Worm (Caenorhabditis elegans) whole organism, L1 larva: ENCODE data around the gene C50C3.19.

Experiments
- F16B12.6 ChIP-seq: fragments of 150-350 bp; optimal IDR thresholded peaks from 2 replicates; lab custom pipeline; 2014; ENCODE audit warnings: missing biosample characterization, missing genetic modification characterization
- Y116A8C.19 ChIP-seq: sonication (generic microtip); optimal IDR thresholded peaks from 2 replicates; lab custom pipeline; 2016; ENCODE audit warnings: missing compliant biosample characterization, missing genetic modification characterization, borderline replicate concordance
- aha-1 ChIP-seq: fragments of 150-350 bp; optimal IDR thresholded peaks from 2 replicates; lab custom pipeline; 2014; ENCODE audit warnings: missing biosample characterization, missing genetic modification characterization
- aly-2 ChIP-seq: fragments of 150-350 bp; optimal IDR thresholded peaks from 2 replicates; lab custom pipeline; 2014; ENCODE audit warnings: missing biosample characterization, missing genetic modification characterization
- ama-1 ChIP-seq: fragments of 150-350 bp; optimal IDR thresholded peaks from 2 replicates; lab custom pipeline; 2014
- blmp-1 ChIP-seq: fragments of 150-350 bp; optimal IDR thresholded peaks from 2 replicates; lab custom pipeline; 2014; ENCODE audit warnings: missing biosample characterization, missing genetic modification characterization
- ceh-63 ChIP-seq: fragments of 200-800 bp; sonication (Bioruptor generic); optimal IDR thresholded peaks from 2 replicates; lab custom pipeline; 2018; ENCODE audit warnings: mild to moderate bottlenecking, missing genetic modification characterization, missing compliant biosample characterization
- ceh-8 ChIP-seq: fragments of 200-800 bp; sonication (Bioruptor generic); optimal IDR thresholded peaks from 2 replicates; lab custom pipeline; 2018; ENCODE audit warnings: mild to moderate bottlenecking, missing genetic modification characterization, moderate library complexity, missing compliant biosample characterization
- ceh-82 ChIP-seq, 3 experiments: fragments of 150-350 bp in 1 of 3; sonication (generic microtip) in 2 of 3; optimal IDR thresholded peaks; 2 replicates each; lab custom pipeline; 2014 to 2017; ENCODE audit warnings: missing biosample characterization in 3 of 3, missing genetic modification characterization in 3 of 3
- ceh-88 ChIP-seq: fragments of 200-800 bp; sonication (Bioruptor generic); IDR thresholded peaks from 2 replicates; pipeline ENCODE4 v1.3.6; 2022; ENCODE audit warnings: missing genetic modification characterization, missing compliant biosample characterization
- ceh-90 ChIP-seq: sonication (generic microtip); optimal IDR thresholded peaks from 2 replicates; lab custom pipeline; 2016; ENCODE audit warnings: missing genetic modification characterization, missing compliant biosample characterization
- ces-1 ChIP-seq: fragments of 150-350 bp; optimal IDR thresholded peaks from 2 replicates; lab custom pipeline; 2014; ENCODE audit warnings: missing biosample characterization, missing genetic modification reagents, missing genetic modification characterization
- efl-1 ChIP-seq, 4 experiments: fragments of 150-350 bp; optimal IDR thresholded peaks in 3 of 4; peaks in 1 of 4; 1 replicate in 1 of 4; 2 replicates in 3 of 4; lab custom pipeline; 2014; ENCODE audit warnings: missing biosample characterization in 2 of 4, missing genetic modification characterization in 2 of 4, missing genetic modification reagents in 2 of 4
- elt-2 ChIP-seq: sonication (generic microtip); optimal IDR thresholded peaks from 2 replicates; lab custom pipeline; 2016; ENCODE audit warnings: missing genetic modification characterization, mild to moderate bottlenecking, inconsistent platforms, missing compliant biosample characterization, missing genetic modification reagents
- ets-5 ChIP-seq: fragments of 200-800 bp; sonication (Bioruptor generic); IDR thresholded peaks from 2 replicates; pipeline ENCODE4 v1.3.6; 2022; ENCODE audit warnings: missing genetic modification characterization, missing compliant biosample characterization
- fkh-4 ChIP-seq: sonication (generic microtip); optimal IDR thresholded peaks from 2 replicates; lab custom pipeline; 2016; ENCODE audit warnings: missing compliant biosample characterization, missing genetic modification characterization, borderline replicate concordance
- fkh-8 ChIP-seq: sonication (generic microtip); optimal IDR thresholded peaks from 2 replicates; lab custom pipeline; 2016; ENCODE audit warnings: mild to moderate bottlenecking, missing genetic modification characterization, missing compliant biosample characterization
- hlh-17 ChIP-seq: fragments of 200-800 bp; sonication (Bioruptor generic); optimal IDR thresholded peaks from 2 replicates; lab custom pipeline; 2018; ENCODE audit warnings: missing genetic modification characterization, mild to moderate bottlenecking, missing compliant biosample characterization, moderate library complexity, borderline replicate concordance
- isw-1 ChIP-seq: fragments of 200-800 bp; sonication (Bioruptor generic); IDR thresholded peaks from 2 replicates; pipeline ENCODE4 v1.3.6; 2022; ENCODE audit warnings: missing genetic modification characterization, missing compliant biosample characterization
- lin-14 ChIP-seq: fragments of 200-800 bp; sonication (Bioruptor generic); optimal IDR thresholded peaks from 2 replicates; lab custom pipeline; 2018; ENCODE audit warnings: mild to moderate bottlenecking, missing genetic modification characterization, moderate library complexity, missing compliant biosample characterization
- lin-15B ChIP-seq: fragments of 150-350 bp; sonication (generic microtip); optimal IDR thresholded peaks from 3 replicates; lab custom pipeline; 2014; ENCODE audit warnings: missing biosample characterization, missing genetic modification characterization
- lin-39 ChIP-seq: fragments of 150-350 bp; optimal IDR thresholded peaks from 2 replicates; lab custom pipeline; 2014; ENCODE audit warnings: missing biosample characterization, missing genetic modification reagents, missing genetic modification characterization
- lsy-2 ChIP-seq, 2 experiments: fragments of 150-350 bp; optimal IDR thresholded peaks; 2 replicates each; lab custom pipeline; 2014; ENCODE audit warnings: missing biosample characterization in 2 of 2, missing genetic modification characterization in 2 of 2
- mab-9 ChIP-seq: fragments of 200-800 bp; sonication (Bioruptor generic); IDR thresholded peaks from 2 replicates; pipeline ENCODE4 v1.3.6; 2022; ENCODE audit warnings: missing genetic modification reagents, missing genetic modification characterization, missing compliant biosample characterization
- mdl-1 ChIP-seq, 2 experiments: fragments of 150-350 bp; optimal IDR thresholded peaks; 2 replicates each; lab custom pipeline; 2014 to 2017; ENCODE audit warnings: missing biosample characterization in 2 of 2, missing genetic modification characterization in 2 of 2, inconsistent platforms in 1 of 2
- mef-2 ChIP-seq: fragments of 150-350 bp; optimal IDR thresholded peaks from 2 replicates; lab custom pipeline; 2014; ENCODE audit warnings: missing biosample characterization, missing genetic modification characterization
- mep-1 ChIP-seq: fragments of 150-350 bp; optimal IDR thresholded peaks from 2 replicates; lab custom pipeline; 2014; ENCODE audit warnings: missing biosample characterization, missing genetic modification characterization
- nhr-11 ChIP-seq: fragments of 150-350 bp; optimal IDR thresholded peaks from 2 replicates; lab custom pipeline; 2014; ENCODE audit warnings: missing biosample characterization, missing genetic modification characterization
- nhr-237 ChIP-seq: fragments of 150-350 bp; optimal IDR thresholded peaks from 2 replicates; lab custom pipeline; 2014; ENCODE audit warnings: missing biosample characterization, missing genetic modification characterization
- nhr-47 ChIP-seq: sonication (generic microtip); optimal IDR thresholded peaks from 2 replicates; lab custom pipeline; 2016; ENCODE audit warnings: mild to moderate bottlenecking, missing genetic modification characterization, moderate library complexity, missing compliant biosample characterization
- nhr-76 ChIP-seq: sonication (generic microtip); optimal IDR thresholded peaks from 2 replicates; lab custom pipeline; 2017; ENCODE audit warnings: missing biosample characterization, missing genetic modification characterization
- nhr-77 ChIP-seq: fragments of 150-350 bp; optimal IDR thresholded peaks from 2 replicates; lab custom pipeline; 2014; ENCODE audit warnings: missing biosample characterization, missing genetic modification characterization
- nhr-84 ChIP-seq: sonication (generic microtip); optimal IDR thresholded peaks from 2 replicates; lab custom pipeline; 2017; ENCODE audit warnings: missing biosample characterization, missing genetic modification characterization
- nhr-85 ChIP-seq: sonication (generic microtip); peaks from one replicate; lab custom pipeline; 2016; ENCODE audit warnings: missing genetic modification characterization, inconsistent platforms, missing compliant biosample characterization
- pag-3 ChIP-seq: sonication (generic microtip); optimal IDR thresholded peaks from 2 replicates; lab custom pipeline; 2017; ENCODE audit warnings: missing genetic modification characterization, mild to moderate bottlenecking, missing compliant biosample characterization, antibody characterized with exemption, borderline replicate concordance; ENCODE audit not compliant: insufficient read depth
- pax-3 ChIP-seq: fragments of 200-800 bp; sonication (Bioruptor generic); optimal IDR thresholded peaks from 2 replicates; lab custom pipeline; 2018; ENCODE audit warnings: mild to moderate bottlenecking, missing genetic modification characterization, moderate library complexity, missing compliant biosample characterization
- rnt-1 ChIP-seq: sonication (generic microtip); optimal IDR thresholded peaks from 2 replicates; lab custom pipeline; 2016; ENCODE audit warnings: mild to moderate bottlenecking, missing genetic modification characterization, moderate library complexity, missing compliant biosample characterization
- skn-1 ChIP-seq: fragments of 150-350 bp; optimal IDR thresholded peaks from 2 replicates; lab custom pipeline; 2014; ENCODE audit warnings: missing biosample characterization, missing genetic modification characterization
- snpc-4 ChIP-seq: fragments of 150-350 bp; optimal IDR thresholded peaks from 2 replicates; lab custom pipeline; 2014; ENCODE audit warnings: missing biosample characterization, missing genetic modification characterization
- sox-4 ChIP-seq: sonication (generic microtip); optimal IDR thresholded peaks from 2 replicates; lab custom pipeline; 2016; ENCODE audit warnings: missing genetic modification characterization, missing compliant biosample characterization
- swsn-7 ChIP-seq: sonication (generic microtip); optimal IDR thresholded peaks from 2 replicates; lab custom pipeline; 2016; ENCODE audit warnings: missing genetic modification characterization, missing compliant biosample characterization
- tbx-2 ChIP-seq: sonication (generic microtip); optimal IDR thresholded peaks from 2 replicates; lab custom pipeline; 2016; ENCODE audit warnings: missing genetic modification characterization, missing compliant biosample characterization
- unc-130 ChIP-seq: fragments of 150-350 bp; optimal IDR thresholded peaks from 2 replicates; lab custom pipeline; 2017; ENCODE audit warnings: missing biosample characterization, missing genetic modification characterization, inconsistent platforms
- unc-30 ChIP-seq: sonication (generic microtip); optimal IDR thresholded peaks from 2 replicates; lab custom pipeline; 2017; ENCODE audit warnings: missing biosample characterization, missing genetic modification characterization
- unc-86 ChIP-seq: sonication (generic microtip); optimal IDR thresholded peaks from 2 replicates; lab custom pipeline; 2016; ENCODE audit warnings: missing genetic modification characterization, missing compliant biosample characterization
- unc-98 ChIP-seq: fragments of 200-800 bp; sonication (Bioruptor generic); IDR thresholded peaks from 2 replicates; pipeline ENCODE4 v1.3.6; 2022; ENCODE audit warnings: missing genetic modification characterization, missing compliant biosample characterization
- xbp-1 ChIP-seq: sonication (generic microtip); optimal IDR thresholded peaks from 2 replicates; lab custom pipeline; 2016; ENCODE audit warnings: missing genetic modification characterization, missing compliant biosample characterization
- zag-1 ChIP-seq: fragments of 150-350 bp; optimal IDR thresholded peaks from 2 replicates; lab custom pipeline; 2014; ENCODE audit warnings: missing biosample characterization, missing genetic modification characterization
- zip-4 ChIP-seq: fragments of 200-800 bp; sonication (Bioruptor generic); optimal IDR thresholded peaks from 2 replicates; lab custom pipeline; 2018; ENCODE audit warnings: mild to moderate bottlenecking, missing genetic modification characterization, moderate library complexity, missing compliant biosample characterization
- ztf-11 ChIP-seq, 2 experiments: sonication (generic microtip); optimal IDR thresholded peaks; 2 replicates each; lab custom pipeline; 2016 to 2017; ENCODE audit warnings: missing genetic modification characterization in 2 of 2, missing biosample characterization in 1 of 2, missing compliant biosample characterization in 1 of 2

The C50C3.19 gene

ce11 chrIII:8163788-8164423 lies 26.7 kb upstream of the C50C3.19 start, which contains the start of gene prp-8 (continued):
- TF ChIP-seq efl-1 (optimal IDR thresholded peaks at IDR 0.05; lab: Kevin White, UChicago) = peak; percentile 85 to 93
- peak; percentile 92 to 99 for TF ChIP-seq efl-1 (GFP tag; optimal IDR thresholded peaks at IDR 0.05 in 1 of 2; lab: Kevin White, UChicago)
- peak; percentile 51 for TF ChIP-seq ama-1 (lab: Kevin White, UChicago)
- TF ChIP-seq aly-2 (tag; lab: Kevin White, UChicago) = peak; percentile 42
- TF ChIP-seq rnt-1 (tag; lab: Kevin White, UChicago) = peak; percentile 91
- TF ChIP-seq tbx-2 (tag; lab: Kevin White, UChicago) = peak; percentile 88
- peak in 1 of 2 experiments; percentile 55 for TF ChIP-seq ztf-11 (tag; optimal IDR thresholded peaks at IDR 0.05; lab: Kevin White, UChicago)
- TF ChIP-seq ceh-8 (GFP tag; lab: Kevin White, UChicago) = peak; percentile 44
- peak; percentile 48 for TF ChIP-seq lin-39 (tag; lab: Kevin White, UChicago)
- TF ChIP-seq elt-2 = peak; percentile 33
- no peak for TF ChIP-seq ceh-90 (tag; lab: Kevin White, UChicago)
- TF ChIP-seq fkh-8 = peak; percentile 93
- peak; percentile 71 for TF ChIP-seq pax-3
- peak; percentile 85 for TF ChIP-seq nhr-77 (tag; lab: Kevin White, UChicago)
- peak; percentile 13 for TF ChIP-seq nhr-76 (tag; lab: Kevin White, UChicago)
- peak in 1 of 2 experiments; percentile 87 for TF ChIP-seq mdl-1 (tag; optimal IDR thresholded peaks at IDR 0.05; lab: Kevin White, UChicago)
- no peak for TF ChIP-seq aha-1 (tag; lab: Kevin White, UChicago)
- TF ChIP-seq mab-9 (GFP tag; lab: Robert Waterston, UW) = peak; percentile 34; the same call in 1 of the 2 replicates
- no peak for TF ChIP-seq zag-1 (tag; lab: Kevin White, UChicago)
- TF ChIP-seq xbp-1 (tag; lab: Kevin White, UChicago) = peak; percentile 88
- TF ChIP-seq nhr-237 (tag; lab: Kevin White, UChicago) = peak; percentile 58
- TF ChIP-seq ceh-63 (GFP tag; lab: Kevin White, UChicago) = no peak
- peak; percentile 95 for TF ChIP-seq blmp-1 (tag; lab: Kevin White, UChicago)
- peak; percentile 96 for TF ChIP-seq mep-1 (tag; lab: Kevin White, UChicago)
- TF ChIP-seq unc-30 (tag; lab: Kevin White, UChicago) = no peak
- peak; percentile 89 for TF ChIP-seq lin-15B (tag; lab: Kevin White, UChicago)
- peak; percentile 99 for TF ChIP-seq unc-130 (tag; lab: Kevin White, UChicago)
- peak; percentile 93 for TF ChIP-seq lin-14 (GFP tag; lab: Kevin White, UChicago)
- no peak for TF ChIP-seq hlh-17 (GFP tag; lab: Kevin White, UChicago)
- TF ChIP-seq skn-1 = peak; percentile 94
- no peak for TF ChIP-seq Y116A8C.19 (tag; lab: Kevin White, UChicago)
- TF ChIP-seq zip-4 = peak; percentile 10
- TF ChIP-seq ceh-82 (tag; optimal IDR thresholded peaks at IDR 0.05; lab: Kevin White, UChicago) = peak; percentile 82 to 96 (median 89)
- peak; percentile 84 for TF ChIP-seq nhr-47 (tag; lab: Kevin White, UChicago)
- no peak for TF ChIP-seq snpc-4 (tag; lab: Kevin White, UChicago)
- peak; percentile 89 for TF ChIP-seq isw-1 (GFP tag; lab: Robert Waterston, UW)
- TF ChIP-seq sox-4 = peak; percentile 55
- no peak for TF ChIP-seq nhr-84 (tag; lab: Kevin White, UChicago)
- TF ChIP-seq nhr-11 = no peak
- peak; percentile 80 for TF ChIP-seq unc-86 (tag; lab: Kevin White, UChicago)
- no peak for TF ChIP-seq fkh-4 (tag; lab: Kevin White, UChicago)
- TF ChIP-seq F16B12.6 (tag; lab: Kevin White, UChicago) = peak; percentile 70
- TF ChIP-seq mef-2 (tag; lab: Kevin White, UChicago) = peak; percentile 74
- TF ChIP-seq ces-1 (GFP tag; lab: Kevin White, UChicago) = no peak
- TF ChIP-seq lsy-2 (tag; optimal IDR thresholded peaks at IDR 0.05; lab: Kevin White, UChicago) = peak; percentile 99
- TF ChIP-seq swsn-7 (tag; lab: Kevin White, UChicago) = peak; percentile 87
- peak; percentile 62 for TF ChIP-seq pag-3
- no peak for TF ChIP-seq unc-98
- peak; percentile 85 for TF ChIP-seq nhr-85 (tag; lab: Kevin White, UChicago)
- TF ChIP-seq ceh-88 (GFP tag; lab: Robert Waterston, UW) = peak; percentile 48; the same call in 1 of the 2 replicates
- no peak for TF ChIP-seq ets-5 (GFP tag; lab: Robert Waterston, UW)
